Worm (Caenorhabditis elegans): ENCODE results near the gene ntl-4.

The ntl-4 gene

ce11 chrIV:7910197-7910735 is at the start of gene ntl-4, which contains the start of gene npp-27:
Gene ntl-4, plus strand, starts transcription at chrIV:7910575.
Gene npp-27, minus strand, starts transcription at chrIV:7910247.
- TF ChIP-seq daf-16 (GFP tag; optimal IDR thresholded peaks at IDR 0.05) (no peak), daf-16 (tag; optimal IDR thresholded peaks at IDR 0.05) (peak; percentile 42), mep-1 (tag; optimal IDR thresholded peaks at IDR 0.05) (peak; percentile 4), zfp-2 (tag; optimal IDR thresholded peaks at IDR 0.05) (no peak), spr-3 (GFP tag; optimal IDR thresholded peaks at IDR 0.05) (no peak), hlh-30 (tag; optimal IDR thresholded peaks at IDR 0.05; ENCODE audit: insufficient read depth) (peak; percentile 75), dve-1 (tag; optimal IDR thresholded peaks at IDR 0.05; ENCODE audit: insufficient read depth) (peak; percentile 3), mdl-1 (tag; optimal IDR thresholded peaks at IDR 0.05) (peak in 1 of 2 experiments; percentile 6), hif-1 (tag; optimal IDR thresholded peaks at IDR 0.05) (peak in 1 of 2 experiments; percentile 15), ctbp-1 (GFP tag; IDR thresholded peaks at IDR 0.05) (0 out of 2 replicates have a peak, but pooled peaks have one; percentile 43), mes-2 (tag; optimal IDR thresholded peaks at IDR 0.05; ENCODE audit: poor library complexity, severe bottlenecking) (peak; percentile 8), ZK546.5 (tag; optimal IDR thresholded peaks at IDR 0.05) (no peak), ceh-44 (GFP tag; IDR thresholded peaks at IDR 0.05) (no peak), pqm-1 (tag; optimal IDR thresholded peaks at IDR 0.05) (no peak), fos-1 (tag; optimal IDR thresholded peaks at IDR 0.05) (no peak), hmg-1.1 (GFP tag; IDR thresholded peaks at IDR 0.05) (0 out of 2 replicates have a peak, but pooled peaks have one; percentile 27), lsy-2 (tag; optimal IDR thresholded peaks at IDR 0.05) (peak in 1 of 2 experiments; percentile 60), dmd-6 (GFP tag; IDR thresholded peaks at IDR 0.05) (0 out of 2 replicates have a peak, but pooled peaks have one; percentile 5), hlh-11 (tag; optimal IDR thresholded peaks at IDR 0.05) (peak; percentile 18), T26A8.4 (GFP tag; IDR thresholded peaks at IDR 0.05) (peak; percentile 11; the same call in 1 of the 2 replicates), mxl-3 (GFP tag; optimal IDR thresholded peaks at IDR 0.05) (peak; percentile 40)

ce11 chrIV:7868607-7869006 is 41.8 kb upstream of the ntl-4 start, which contains the start of gene flp-10:
Gene flp-10, plus strand, starts transcription at chrIV:7868907.
- no peak for TF ChIP-seq nhr-25 (tag; optimal IDR thresholded peaks at IDR 0.05; ENCODE audit: borderline replicate concordance, insufficient read depth)
- peak; percentile 55 for TF ChIP-seq aha-1 (tag)

DNA sequence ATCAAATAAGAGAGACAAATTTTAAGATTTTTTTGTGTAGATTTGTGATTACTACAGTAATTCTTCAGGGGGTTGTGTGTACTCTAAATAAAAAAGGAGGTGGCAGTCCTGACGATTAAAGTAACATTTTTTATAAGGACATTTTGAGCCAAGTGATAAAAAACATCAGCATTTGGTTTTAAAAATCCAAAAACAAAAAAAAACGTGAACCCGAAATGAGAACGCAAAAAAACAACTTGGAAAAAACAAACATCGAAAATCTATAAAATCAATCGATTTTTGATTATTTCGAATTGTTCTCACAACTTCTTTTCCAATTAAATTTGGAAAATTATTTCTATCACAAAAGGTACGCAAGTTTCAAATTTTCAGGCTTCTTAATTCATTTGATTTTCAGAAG is 39.9 kb upstream of the ntl-4 start, which contains the start of gene T06C10.3:
TSS of gene T06C10.3 (plus strand) at position 301 of the 400 bp plus-strand sequence.
- TF ChIP-seq Y5F2A.4 (GFP tag; optimal IDR thresholded peaks at IDR 0.05), result no peak
- TF ChIP-seq daf-12 (tag; optimal IDR thresholded peaks at IDR 0.05), result no peak
- TF ChIP-seq dmd-6 (GFP tag; IDR thresholded peaks at IDR 0.05), result no peak
- no peak for TF ChIP-seq ama-1 (optimal IDR thresholded peaks at IDR 0.05)
- TF ChIP-seq nhr-6 (tag; optimal IDR thresholded peaks at IDR 0.05), result no peak
- no peak for TF ChIP-seq dve-1 (tag; optimal IDR thresholded peaks at IDR 0.05; ENCODE audit: insufficient read depth)
- no peak for TF ChIP-seq duxl-1 (tag; optimal IDR thresholded peaks at IDR 0.05; ENCODE audit: poor library complexity)
- no peak for TF ChIP-seq pha-4 (GFP tag; IDR thresholded peaks at IDR 0.05)
- no peak for TF ChIP-seq pha-4 (tag; optimal IDR thresholded peaks at IDR 0.05)
- no peak for TF ChIP-seq ZK546.5 (tag; optimal IDR thresholded peaks at IDR 0.05)
- TF ChIP-seq ctbp-1 (GFP tag; IDR thresholded peaks at IDR 0.05), result no peak

DNA sequence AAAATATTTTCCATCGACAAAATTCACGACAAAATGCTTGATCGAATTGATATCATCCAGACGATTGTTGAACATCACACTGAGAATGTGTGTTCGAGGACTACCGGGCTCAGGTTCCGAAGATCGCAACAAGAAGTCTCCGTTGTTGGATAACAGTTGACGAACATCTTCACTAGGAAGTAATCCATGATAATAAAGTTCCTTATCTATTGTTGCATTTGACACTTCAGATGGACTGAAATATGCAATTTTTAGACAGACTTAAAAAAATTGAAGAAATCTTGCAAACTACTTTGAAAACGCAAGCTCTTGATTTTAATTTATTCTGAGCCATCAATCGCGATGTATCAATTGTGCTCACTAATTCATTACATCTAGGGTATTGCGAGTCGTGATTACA is 33.1 kb upstream of the ntl-4 start:
- no peak for TF ChIP-seq nhr-28 (tag; optimal IDR thresholded peaks at IDR 0.05)
- no peak for TF ChIP-seq zag-1 (tag; optimal IDR thresholded peaks at IDR 0.05)
- TF ChIP-seq fos-1 (tag; optimal IDR thresholded peaks at IDR 0.05), result no peak
- TF ChIP-seq unc-62 (GFP tag; optimal IDR thresholded peaks at IDR 0.05 in 1 of 2), result peak in 1 of 2 experiments; percentile 52
- TF ChIP-seq unc-62 (tag; optimal IDR thresholded peaks at IDR 0.05), result no peak
- no peak for TF ChIP-seq snpc-4 (tag; optimal IDR thresholded peaks at IDR 0.05)
- TF ChIP-seq F37D6.2 (tag; optimal IDR thresholded peaks at IDR 0.05), result no peak
- no peak for TF ChIP-seq mdt-29 (GFP tag; IDR thresholded peaks at IDR 0.05)
- TF ChIP-seq madf-9 (GFP tag; conservative IDR thresholded peaks at IDR 0.05), result no peak
- TF ChIP-seq nhr-11 (tag; optimal IDR thresholded peaks at IDR 0.05), result no peak
- peak; percentile 96 for TF ChIP-seq aha-1 (tag)
- TF ChIP-seq ceh-82 (tag; optimal IDR thresholded peaks at IDR 0.05), result no peak
- no peak for TF ChIP-seq hmg-1.1 (GFP tag; IDR thresholded peaks at IDR 0.05)

Measured in whole organism, L4 larva.